Fruit fly (Drosophila melanogaster): ENCODE data around the gene dod.

Gene dod

dm6 chrX:21378344-21378882 lies 33.3 kb downstream of the dod start:
- no peak for TF ChIP-seq CTCF (optimal IDR thresholded peaks at IDR 0.05)
- TF ChIP-seq CG8478 (optimal IDR thresholded peaks at IDR 0.05), result no peak

DNA sequence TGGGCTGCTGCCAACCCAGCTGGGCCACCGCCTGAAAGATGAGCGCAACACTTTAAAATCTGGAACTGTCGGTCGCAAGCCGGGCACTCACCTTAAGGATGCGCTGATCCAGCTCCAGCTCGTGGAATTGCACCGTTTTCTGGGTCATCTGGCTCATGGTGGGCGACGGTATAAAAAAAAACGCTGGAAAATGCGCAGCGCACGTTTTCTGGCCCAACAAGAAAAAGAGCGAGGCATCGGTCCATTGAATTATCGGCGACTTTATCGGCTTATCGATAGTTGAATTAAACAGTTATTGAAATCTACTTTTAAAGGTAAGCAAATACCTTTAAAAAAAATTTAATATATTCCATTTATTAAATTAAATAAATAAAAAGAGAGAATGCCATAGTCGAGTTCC lies 42.5 kb downstream of the dod start, which contains the start of gene Ddx56:
Gene Ddx56, minus strand, starts transcription at position 252 of the 400 bp plus-strand sequence.
- TF ChIP-seq CTCF (optimal IDR thresholded peaks at IDR 0.05), result no peak
- TF ChIP-seq CG8478 (optimal IDR thresholded peaks at IDR 0.05), result no peak

DNA sequence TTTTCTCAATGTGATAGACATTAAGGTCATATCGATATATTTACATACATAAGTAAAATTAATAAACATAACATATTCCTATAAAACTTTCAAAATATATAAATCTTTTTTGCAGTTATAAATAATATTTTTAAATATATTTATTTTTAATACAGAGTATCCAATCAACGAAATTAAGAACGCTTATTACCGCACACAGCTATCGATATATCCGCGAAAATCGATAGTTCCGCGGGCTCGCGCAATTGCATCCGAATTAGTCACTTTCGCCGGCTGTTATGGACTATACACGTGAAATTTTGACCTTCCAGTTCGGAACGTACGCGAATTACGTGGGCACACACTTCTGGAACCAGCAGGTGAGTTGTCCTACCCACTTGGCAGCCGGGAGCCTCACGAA lies 43.6 kb downstream of the dod start, which contains the start of gene mst:
Gene mst, plus strand, starts transcription at position 244 of the 400 bp plus-strand sequence.
- TF ChIP-seq CTCF (optimal IDR thresholded peaks at IDR 0.05), result no peak
- no peak for TF ChIP-seq CG8478 (optimal IDR thresholded peaks at IDR 0.05)

Measured in S2 (cell line).